Fruit fly (Drosophila melanogaster) whole organism, wandering third instar larva: Measurements from ENCODE around the gene CG14275.

Source experiments
- HLH106 ChIP-seq: fragments of 200-800 bp; optimal IDR thresholded peaks from 3 replicates; lab custom pipeline; 2019; ENCODE audit warnings: missing biosample characterization, mild to moderate bottlenecking, missing genetic modification characterization, moderate library complexity
- Hr78 ChIP-seq: fragments of >200 bp; optimal IDR thresholded peaks from 2 replicates; lab custom pipeline; 2017; ENCODE audit warnings: missing biosample characterization, missing genetic modification characterization
- h ChIP-seq: fragments of 200-800 bp; sonication (Bioruptor generic); optimal IDR thresholded peaks from 3 replicates; lab custom pipeline; 2016; ENCODE audit warnings: missing biosample characterization, mild to moderate bottlenecking, missing genetic modification characterization

DNA sequence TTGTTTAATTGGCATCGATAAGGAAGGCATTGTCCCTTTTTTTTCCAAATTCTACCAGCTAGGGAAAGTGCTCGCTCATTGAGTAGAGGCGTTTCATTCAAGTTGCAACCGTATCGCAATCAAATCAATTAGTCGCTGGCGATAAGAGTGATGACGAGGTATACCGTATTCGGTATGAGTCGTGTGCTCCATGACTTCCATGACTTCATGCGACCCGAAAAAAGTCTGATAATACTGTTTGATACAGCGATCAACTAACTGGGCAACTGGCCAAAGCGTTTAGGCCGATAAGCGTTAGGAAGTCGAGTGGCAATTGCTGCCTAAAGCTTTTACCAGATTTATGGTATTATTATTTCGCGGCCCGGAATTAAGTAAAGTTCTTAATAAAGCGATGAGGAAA, 17.3 kb downstream of the CG14275 start:
- TF ChIP-seq HLH106 (tag; lab: Kevin White, UChicago) (no peak), h (GFP tag; lab: Kevin White, UChicago) (peak; percentile 63), Hr78 (GFP tag; lab: Kevin White, UChicago) (no peak)
